Worm (Caenorhabditis elegans) whole organism, L1 larva: Measurements from ENCODE around the gene F07A11.5.

Experiments used
- C04F5.9 ChIP-seq: sonication (generic microtip); optimal IDR thresholded peaks from 2 replicates; lab custom pipeline; 2016; ENCODE audit warnings: missing genetic modification characterization, missing compliant biosample characterization
- C16A3.4 ChIP-seq: fragments of 150-350 bp; optimal IDR thresholded peaks from 2 replicates; lab custom pipeline; 2014; ENCODE audit warnings: missing biosample characterization, missing genetic modification characterization
- C34B4.2 ChIP-seq: sonication (generic microtip); optimal IDR thresholded peaks from 2 replicates; lab custom pipeline; 2017; ENCODE audit warnings: mild to moderate bottlenecking, missing genetic modification characterization, missing compliant biosample characterization
- F16B12.6 ChIP-seq: fragments of 150-350 bp; optimal IDR thresholded peaks from 2 replicates; lab custom pipeline; 2014; ENCODE audit warnings: missing biosample characterization, missing genetic modification characterization
- Y116A8C.19 ChIP-seq: sonication (generic microtip); optimal IDR thresholded peaks from 2 replicates; lab custom pipeline; 2016; ENCODE audit warnings: missing compliant biosample characterization, missing genetic modification characterization, borderline replicate concordance
- aha-1 ChIP-seq: fragments of 150-350 bp; optimal IDR thresholded peaks from 2 replicates; lab custom pipeline; 2014; ENCODE audit warnings: missing biosample characterization, missing genetic modification characterization
- alr-1 ChIP-seq: fragments of 200-800 bp; sonication (Bioruptor generic); optimal IDR thresholded peaks from 2 replicates; lab custom pipeline; 2018; ENCODE audit warnings: borderline replicate concordance, mild to moderate bottlenecking, missing genetic modification characterization, missing compliant biosample characterization
- aly-2 ChIP-seq: fragments of 150-350 bp; optimal IDR thresholded peaks from 2 replicates; lab custom pipeline; 2014; ENCODE audit warnings: missing biosample characterization, missing genetic modification characterization
- ceh-8 ChIP-seq: fragments of 200-800 bp; sonication (Bioruptor generic); optimal IDR thresholded peaks from 2 replicates; lab custom pipeline; 2018; ENCODE audit warnings: mild to moderate bottlenecking, missing genetic modification characterization, moderate library complexity, missing compliant biosample characterization
- ceh-82 ChIP-seq, 3 experiments: fragments of 150-350 bp in 1 of 3; sonication (generic microtip) in 2 of 3; optimal IDR thresholded peaks; 2 replicates each; lab custom pipeline; 2014 to 2017; ENCODE audit warnings: missing biosample characterization in 3 of 3, missing genetic modification characterization in 3 of 3
- ceh-88 ChIP-seq: fragments of 200-800 bp; sonication (Bioruptor generic); IDR thresholded peaks from 2 replicates; pipeline ENCODE4 v1.3.6; 2022; ENCODE audit warnings: missing genetic modification characterization, missing compliant biosample characterization
- ceh-90 ChIP-seq: sonication (generic microtip); optimal IDR thresholded peaks from 2 replicates; lab custom pipeline; 2016; ENCODE audit warnings: missing genetic modification characterization, missing compliant biosample characterization
- ces-1 ChIP-seq: fragments of 150-350 bp; optimal IDR thresholded peaks from 2 replicates; lab custom pipeline; 2014; ENCODE audit warnings: missing biosample characterization, missing genetic modification reagents, missing genetic modification characterization
- efl-1 ChIP-seq, 4 experiments: fragments of 150-350 bp; optimal IDR thresholded peaks in 3 of 4; peaks in 1 of 4; 1 replicate in 1 of 4; 2 replicates in 3 of 4; lab custom pipeline; 2014; ENCODE audit warnings: missing biosample characterization in 2 of 4, missing genetic modification characterization in 2 of 4, missing genetic modification reagents in 2 of 4
- efl-3 ChIP-seq: fragments of 200-800 bp; sonication (Bioruptor generic); optimal IDR thresholded peaks from 2 replicates; lab custom pipeline; 2018; ENCODE audit warnings: mild to moderate bottlenecking, missing genetic modification characterization, missing compliant biosample characterization
- egl-27 ChIP-seq, 2 experiments: fragments of 150-350 bp in 1 of 2; sonication (generic microtip); optimal IDR thresholded peaks; 3 replicates each; lab custom pipeline; 2017 to 2018; ENCODE audit warnings: missing biosample characterization in 2 of 2, missing genetic modification characterization in 2 of 2, missing genetic modification reagents in 2 of 2
- elt-2 ChIP-seq: sonication (generic microtip); optimal IDR thresholded peaks from 2 replicates; lab custom pipeline; 2016; ENCODE audit warnings: missing genetic modification characterization, mild to moderate bottlenecking, inconsistent platforms, missing compliant biosample characterization, missing genetic modification reagents
- elt-3 ChIP-seq, 6 experiments: fragments of 150-350 bp in 1 of 6; sonication (generic microtip); optimal IDR thresholded peaks; 2 replicates each; lab custom pipeline; 2017 to 2018; ENCODE audit warnings: missing biosample characterization in 6 of 6, missing genetic modification characterization in 6 of 6, inconsistent platforms in 1 of 6
- fkh-8 ChIP-seq: sonication (generic microtip); optimal IDR thresholded peaks from 2 replicates; lab custom pipeline; 2016; ENCODE audit warnings: mild to moderate bottlenecking, missing genetic modification characterization, missing compliant biosample characterization
- grh-1 ChIP-seq: fragments of 200-800 bp; sonication (Bioruptor generic); IDR thresholded peaks from 2 replicates; pipeline ENCODE4 v1.3.6; 2022; ENCODE audit warnings: missing genetic modification reagents, missing genetic modification characterization, missing compliant biosample characterization
- hlh-17 ChIP-seq: fragments of 200-800 bp; sonication (Bioruptor generic); optimal IDR thresholded peaks from 2 replicates; lab custom pipeline; 2018; ENCODE audit warnings: missing genetic modification characterization, mild to moderate bottlenecking, missing compliant biosample characterization, moderate library complexity, borderline replicate concordance
- hpl-2 ChIP-seq: fragments of 150-350 bp; optimal IDR thresholded peaks from 2 replicates; lab custom pipeline; 2014; ENCODE audit warnings: missing biosample characterization, missing genetic modification reagents, missing genetic modification characterization
- irx-1 ChIP-seq: sonication (generic microtip); optimal IDR thresholded peaks from 2 replicates; lab custom pipeline; 2016; ENCODE audit warnings: missing genetic modification characterization, missing compliant biosample characterization
- jun-1 ChIP-seq: fragments of 150-350 bp; optimal IDR thresholded peaks from 2 replicates; lab custom pipeline; 2014; ENCODE audit warnings: missing biosample characterization, missing genetic modification reagents, missing genetic modification characterization
- lin-14 ChIP-seq: fragments of 200-800 bp; sonication (Bioruptor generic); optimal IDR thresholded peaks from 2 replicates; lab custom pipeline; 2018; ENCODE audit warnings: mild to moderate bottlenecking, missing genetic modification characterization, moderate library complexity, missing compliant biosample characterization
- lin-15B ChIP-seq: fragments of 150-350 bp; sonication (generic microtip); optimal IDR thresholded peaks from 3 replicates; lab custom pipeline; 2014; ENCODE audit warnings: missing biosample characterization, missing genetic modification characterization
- lin-35 ChIP-seq, 2 experiments: fragments of 150-350 bp; optimal IDR thresholded peaks; 2 replicates each; lab custom pipeline; 2014; ENCODE audit warnings: missing biosample characterization in 2 of 2, missing genetic modification characterization in 2 of 2, missing genetic modification reagents in 2 of 2
- lsy-2 ChIP-seq, 2 experiments: fragments of 150-350 bp; optimal IDR thresholded peaks; 2 replicates each; lab custom pipeline; 2014; ENCODE audit warnings: missing biosample characterization in 2 of 2, missing genetic modification characterization in 2 of 2
- mdl-1 ChIP-seq, 2 experiments: fragments of 150-350 bp; optimal IDR thresholded peaks; 2 replicates each; lab custom pipeline; 2014 to 2017; ENCODE audit warnings: missing biosample characterization in 2 of 2, missing genetic modification characterization in 2 of 2, inconsistent platforms in 1 of 2
- mef-2 ChIP-seq: fragments of 150-350 bp; optimal IDR thresholded peaks from 2 replicates; lab custom pipeline; 2014; ENCODE audit warnings: missing biosample characterization, missing genetic modification characterization
- nhr-19 ChIP-seq: fragments of 200-800 bp; sonication (Bioruptor generic); conservative IDR thresholded peaks from 2 replicates; pipeline ENCODE4 v1.3.6; 2022; ENCODE audit warnings: missing genetic modification characterization, missing compliant biosample characterization
- nhr-28 ChIP-seq: fragments of 150-350 bp; optimal IDR thresholded peaks from 2 replicates; lab custom pipeline; 2014; ENCODE audit warnings: missing biosample characterization, missing genetic modification characterization
- nhr-71 ChIP-seq: sonication (generic microtip); optimal IDR thresholded peaks from 2 replicates; lab custom pipeline; 2016; ENCODE audit warnings: mild to moderate bottlenecking, missing genetic modification characterization, moderate library complexity, missing compliant biosample characterization
- nhr-77 ChIP-seq: fragments of 150-350 bp; optimal IDR thresholded peaks from 2 replicates; lab custom pipeline; 2014; ENCODE audit warnings: missing biosample characterization, missing genetic modification characterization
- nhr-84 ChIP-seq: sonication (generic microtip); optimal IDR thresholded peaks from 2 replicates; lab custom pipeline; 2017; ENCODE audit warnings: missing biosample characterization, missing genetic modification characterization
- nhr-85 ChIP-seq: sonication (generic microtip); peaks from one replicate; lab custom pipeline; 2016; ENCODE audit warnings: missing genetic modification characterization, inconsistent platforms, missing compliant biosample characterization
- nhr-90 ChIP-seq: sonication (generic microtip); optimal IDR thresholded peaks from 2 replicates; lab custom pipeline; 2016; ENCODE audit warnings: mild to moderate bottlenecking, missing genetic modification characterization, missing compliant biosample characterization; ENCODE audit not compliant: poor library complexity
- pag-3 ChIP-seq: sonication (generic microtip); optimal IDR thresholded peaks from 2 replicates; lab custom pipeline; 2017; ENCODE audit warnings: missing genetic modification characterization, mild to moderate bottlenecking, missing compliant biosample characterization, antibody characterized with exemption, borderline replicate concordance; ENCODE audit not compliant: insufficient read depth
- pax-3 ChIP-seq: fragments of 200-800 bp; sonication (Bioruptor generic); optimal IDR thresholded peaks from 2 replicates; lab custom pipeline; 2018; ENCODE audit warnings: mild to moderate bottlenecking, missing genetic modification characterization, moderate library complexity, missing compliant biosample characterization
- rnt-1 ChIP-seq: sonication (generic microtip); optimal IDR thresholded peaks from 2 replicates; lab custom pipeline; 2016; ENCODE audit warnings: mild to moderate bottlenecking, missing genetic modification characterization, moderate library complexity, missing compliant biosample characterization
- sptf-1 ChIP-seq: fragments of 150-350 bp; optimal IDR thresholded peaks from 2 replicates; lab custom pipeline; 2014; ENCODE audit warnings: missing biosample characterization, missing genetic modification characterization
- swsn-7 ChIP-seq: sonication (generic microtip); optimal IDR thresholded peaks from 2 replicates; lab custom pipeline; 2016; ENCODE audit warnings: missing genetic modification characterization, missing compliant biosample characterization
- tbx-2 ChIP-seq: sonication (generic microtip); optimal IDR thresholded peaks from 2 replicates; lab custom pipeline; 2016; ENCODE audit warnings: missing genetic modification characterization, missing compliant biosample characterization
- tlp-1 ChIP-seq: fragments of 150-350 bp; optimal IDR thresholded peaks from 2 replicates; lab custom pipeline; 2014; ENCODE audit warnings: missing biosample characterization, missing genetic modification characterization
- unc-130 ChIP-seq: fragments of 150-350 bp; optimal IDR thresholded peaks from 2 replicates; lab custom pipeline; 2017; ENCODE audit warnings: missing biosample characterization, missing genetic modification characterization, inconsistent platforms
- unc-86 ChIP-seq: sonication (generic microtip); optimal IDR thresholded peaks from 2 replicates; lab custom pipeline; 2016; ENCODE audit warnings: missing genetic modification characterization, missing compliant biosample characterization
- unc-98 ChIP-seq: fragments of 200-800 bp; sonication (Bioruptor generic); IDR thresholded peaks from 2 replicates; pipeline ENCODE4 v1.3.6; 2022; ENCODE audit warnings: missing genetic modification characterization, missing compliant biosample characterization
- zag-1 ChIP-seq: fragments of 150-350 bp; optimal IDR thresholded peaks from 2 replicates; lab custom pipeline; 2014; ENCODE audit warnings: missing biosample characterization, missing genetic modification characterization
- ztf-11 ChIP-seq, 2 experiments: sonication (generic microtip); optimal IDR thresholded peaks; 2 replicates each; lab custom pipeline; 2016 to 2017; ENCODE audit warnings: missing genetic modification characterization in 2 of 2, missing biosample characterization in 1 of 2, missing compliant biosample characterization in 1 of 2
- ztf-4 ChIP-seq: fragments of 150-350 bp; optimal IDR thresholded peaks from 2 replicates; lab custom pipeline; 2014; ENCODE audit warnings: missing biosample characterization, missing genetic modification characterization

F07A11.5 gene

DNA sequence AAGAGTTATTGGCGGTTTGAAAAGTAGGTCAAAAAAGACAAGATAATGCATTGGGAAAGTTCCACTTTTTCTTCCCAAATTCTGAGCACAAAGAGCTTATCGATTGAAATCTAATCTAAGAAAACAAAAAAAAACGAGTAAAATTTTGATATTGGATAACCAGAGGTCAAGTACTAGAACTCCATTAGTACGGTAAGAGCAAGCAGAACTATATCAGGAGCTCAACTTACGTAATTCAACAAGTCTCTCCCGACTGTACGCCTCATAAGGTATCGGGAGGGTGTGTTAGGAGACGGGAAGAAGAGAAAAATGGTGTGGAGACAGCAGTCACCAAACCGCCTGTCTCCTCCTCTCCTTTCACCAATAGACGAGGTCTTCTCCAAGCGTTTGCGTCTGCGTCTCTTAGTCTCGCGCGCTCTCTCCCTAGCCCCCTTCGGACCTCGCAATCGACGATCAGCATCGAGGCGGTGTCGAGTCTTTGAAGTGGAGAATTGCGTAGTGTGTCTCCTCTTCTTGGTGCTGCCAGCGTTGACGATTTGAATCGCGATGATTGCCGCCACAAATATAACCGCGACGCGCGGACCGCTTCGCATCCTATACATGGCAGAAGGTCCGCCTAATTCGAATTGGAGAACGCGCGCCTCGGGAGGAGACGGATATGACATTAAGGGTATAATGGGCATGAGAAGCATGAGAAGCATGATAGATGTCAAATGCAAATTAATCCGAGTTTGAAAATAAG lies 45.0 kb upstream of the F07A11.5 start, which contains the start of gene F54D5.5 (continued):
- TF ChIP-seq ztf-4 (tag; lab: Kevin White, UChicago) (no peak), ceh-90 (no peak), tlp-1 (tag; lab: Kevin White, UChicago) (no peak), lin-15B (tag; lab: Kevin White, UChicago) (no peak), nhr-77 (tag; lab: Kevin White, UChicago) (no peak), nhr-19 (GFP tag; lab: Robert Waterston, UW) (no peak), ces-1 (GFP tag; lab: Kevin White, UChicago) (no peak), alr-1 (no peak), jun-1 (tag; lab: Kevin White, UChicago) (no peak), efl-3 (no peak), lsy-2 (tag; optimal IDR thresholded peaks at IDR 0.05; lab: Kevin White, UChicago) (peak in 1 of 2 experiments; percentile 45), grh-1 (GFP tag; lab: Robert Waterston, UW) (no peak), irx-1 (tag; lab: Kevin White, UChicago) (no peak), nhr-85 (tag; lab: Kevin White, UChicago) (peak; percentile 25), efl-1 (optimal IDR thresholded peaks at IDR 0.05; lab: Kevin White, UChicago) (peak; percentile 25 to 62), efl-1 (GFP tag; optimal IDR thresholded peaks at IDR 0.05 in 1 of 2; lab: Kevin White, UChicago) (peak; percentile 61 to 95), rnt-1 (tag; lab: Kevin White, UChicago) (peak; percentile 5), swsn-7 (tag; lab: Kevin White, UChicago) (no peak), egl-27 (tag; optimal IDR thresholded peaks at IDR 0.05; lab: Kevin White, UChicago) (no peak), C34B4.2 (no peak), sptf-1 (no peak), unc-130 (tag; lab: Kevin White, UChicago) (no peak), C04F5.9 (tag; lab: Kevin White, UChicago) (no peak), nhr-71 (tag; lab: Kevin White, UChicago) (no peak), fkh-8 (tag; lab: Kevin White, UChicago) (no peak), elt-2 (no peak), tbx-2 (tag; lab: Kevin White, UChicago) (peak; percentile 3), aly-2 (no peak), elt-3 (tag; optimal IDR thresholded peaks at IDR 0.05; lab: Kevin White, UChicago) (no peak), C16A3.4 (tag; lab: Kevin White, UChicago) (no peak), nhr-28 (tag; lab: Kevin White, UChicago) (no peak), hpl-2 (no peak), ztf-11 (tag; optimal IDR thresholded peaks at IDR 0.05; lab: Kevin White, UChicago) (peak in 1 of 2 experiments; percentile 40), zag-1 (tag; lab: Kevin White, UChicago) (no peak), aha-1 (no peak), mdl-1 (tag; optimal IDR thresholded peaks at IDR 0.05; lab: Kevin White, UChicago) (no peak), unc-98 (GFP tag; lab: Robert Waterston, UW) (no peak), pag-3 (no peak), nhr-90 (tag; lab: Kevin White, UChicago) (no peak), Y116A8C.19 (tag; lab: Kevin White, UChicago) (no peak), F16B12.6 (tag; lab: Kevin White, UChicago) (peak; percentile 1), pax-3 (no peak), ceh-8 (GFP tag; lab: Kevin White, UChicago) (no peak), lin-35 (GFP tag; optimal IDR thresholded peaks at IDR 0.05; lab: Kevin White, UChicago) (peak; percentile 45 to 47), ceh-88 (no peak), lin-14 (GFP tag; lab: Kevin White, UChicago) (peak; percentile 46), mef-2 (tag; lab: Kevin White, UChicago) (no peak), unc-86 (peak; percentile 7), hlh-17 (GFP tag; lab: Kevin White, UChicago) (no peak), ceh-82 (tag; optimal IDR thresholded peaks at IDR 0.05; lab: Kevin White, UChicago) (peak in 2 of 3 experiments; percentile 12 to 28), nhr-84 (tag; lab: Kevin White, UChicago) (no peak)
